Worm (Caenorhabditis elegans): Measurements from ENCODE around the gene K12H4.3.

- TF ChIP-seq mep-1 (tag; optimal IDR thresholded peaks at IDR 0.05) (no peak), lin-35 (GFP tag; optimal IDR thresholded peaks at IDR 0.05) (no peak), zag-1 (tag; optimal IDR thresholded peaks at IDR 0.05) (no peak), unc-130 (tag; optimal IDR thresholded peaks at IDR 0.05) (no peak), lin-13 (GFP tag; optimal IDR thresholded peaks at IDR 0.05) (no peak), lsy-2 (tag; optimal IDR thresholded peaks at IDR 0.05) (no peak)
Measured at ce11 chrIII:8001557-8001956, 44.3 kb upstream of the K12H4.3 start.

Data from whole organism, L1 larva.